Fruit fly (Drosophila melanogaster): ENCODE results near the gene CG13074.

- TF ChIP-seq h (optimal IDR thresholded peaks at IDR 0.05) (no peak), psq (optimal IDR thresholded peaks at IDR 0.05) (no peak), Myc (optimal IDR thresholded peaks at IDR 0.05) (no peak)
Measured at dm6 chr3L:16090330-16090803, 6.9 kb downstream of the CG13074 start, which contains the start of the genes CG5235 and ClC-c.

Measured in Kc167 (cell line).